Worm (Caenorhabditis elegans): ENCODE measurements around the gene srh-104.

The srh-104 gene

ce11 chrV:16269556-16269955 is 25.6 kb upstream of the srh-104 start, which contains the start of the genes fbxa-2 and T13F3.8:
fbxa-2 (minus strand) TSS chrV:16269656.
T13F3.8 (plus strand) TSS chrV:16269800.
- TF ChIP-seq zim-3 (tag; optimal IDR thresholded peaks at IDR 0.05) = no peak
- TF ChIP-seq Y95B8A.8 (GFP tag; IDR thresholded peaks at IDR 0.05) = no peak
- no peak for TF ChIP-seq let-607 (tag; optimal IDR thresholded peaks at IDR 0.05)
- no peak for TF ChIP-seq cebp-2 (GFP tag; IDR thresholded peaks at IDR 0.05)
- no peak for TF ChIP-seq unc-62 (GFP tag; optimal IDR thresholded peaks at IDR 0.05)
- no peak for TF ChIP-seq sea-2 (GFP tag; IDR thresholded peaks at IDR 0.05)

ce11 chrV:16266514-16266913 is 22.5 kb upstream of the srh-104 start, which contains the start of gene T13F3.4:
T13F3.4 (minus strand) TSS chrV:16266614.
- TF ChIP-seq ztf-3 (GFP tag; optimal IDR thresholded peaks at IDR 0.05) (no peak), tbp1 (GFP tag; optimal IDR thresholded peaks at IDR 0.05) (no peak), nhr-27 (tag; optimal IDR thresholded peaks at IDR 0.05) (no peak), ama-1 (optimal IDR thresholded peaks at IDR 0.05) (no peak), ama-1 (GFP tag; optimal IDR thresholded peaks at IDR 0.05) (no peak), ceh-91 (GFP tag; IDR thresholded peaks at IDR 0.05) (no peak), cebp-1 (GFP tag; IDR thresholded peaks at IDR 0.05) (no peak), cebp-1 (tag; optimal IDR thresholded peaks at IDR 0.05) (no peak), K12H6.12 (tag; optimal IDR thresholded peaks at IDR 0.05) (no peak), ceh-100 (GFP tag; IDR thresholded peaks at IDR 0.05) (no peak), sea-2 (GFP tag; IDR thresholded peaks at IDR 0.05) (no peak), pbrm-1 (GFP tag; IDR thresholded peaks at IDR 0.05) (no peak), athp-1 (tag; optimal IDR thresholded peaks at IDR 0.05) (no peak), ceh-40 (GFP tag; IDR thresholded peaks at IDR 0.05) (no peak), ztf-22 (GFP tag; optimal IDR thresholded peaks at IDR 0.05) (no peak), unc-62 (GFP tag; optimal IDR thresholded peaks at IDR 0.05) (no peak), aptf-3 (GFP tag; IDR thresholded peaks at IDR 0.05) (no peak), madf-10 (tag; optimal IDR thresholded peaks at IDR 0.05) (no peak), madf-6 (GFP tag; IDR thresholded peaks at IDR 0.05) (no peak), ztf-6 (GFP tag; IDR thresholded peaks at IDR 0.05) (no peak)

- TF ChIP-seq nhr-179 (tag; optimal IDR thresholded peaks at IDR 0.05) (no peak), aptf-2 (GFP tag; conservative IDR thresholded peaks at IDR 0.05) (no peak), somi-1 (GFP tag; optimal IDR thresholded peaks at IDR 0.05) (no peak), lag-1 (GFP tag; IDR thresholded peaks at IDR 0.05) (no peak), sea-2 (GFP tag; IDR thresholded peaks at IDR 0.05) (no peak), nhr-90 (tag; optimal IDR thresholded peaks at IDR 0.05) (no peak), Y95B8A.8 (GFP tag; IDR thresholded peaks at IDR 0.05) (no peak), bed-2 (GFP tag; IDR thresholded peaks at IDR 0.05) (no peak), mel-28 (tag; optimal IDR thresholded peaks at IDR 0.05; ENCODE audit: borderline replicate concordance) (no peak), attf-3 (GFP tag; conservative IDR thresholded peaks at IDR 0.05) (no peak)
Observed at ce11 chrV:16259684-16260083, 15.7 kb upstream of the srh-104 start, which contains the start of gene nhr-127. nhr-127 (plus strand) TSS chrV:16259984.

ce11 chrV:16258142-16258541 is 14.2 kb upstream of the srh-104 start, which contains the start of gene nhr-218:
nhr-218 (plus strand) TSS chrV:16258442.
- TF ChIP-seq cebp-2 (GFP tag; IDR thresholded peaks at IDR 0.05) = no peak

- TF ChIP-seq ztf-25 (GFP tag; IDR thresholded peaks at IDR 0.05) (no peak), attf-5 (GFP tag; optimal IDR thresholded peaks at IDR 0.05) (no peak)
Observed at ce11 chrV:16256395-16256794, 12.4 kb upstream of the srh-104 start, which contains the start of gene bgnt-1.3. bgnt-1.3 (minus strand) TSS chrV:16256495.

Measured in whole organism, young adult.